Fruit fly (Drosophila melanogaster) whole organism, embryonic: ENCODE measurements around the gene CG13031.
A peak's percentile ranks its signal among the peaks of the same experiment; 100 is the strongest.

Source experiments
- B-H1 ChIP-seq: fragments of 200-800 bp; sonication (Bioruptor generic); IDR thresholded peaks from 3 replicates; pipeline ENCODE4 v1.3.6; 2022; ENCODE audit warnings: missing biosample characterization, missing genetic modification characterization
- Blimp-1 ChIP-seq: fragments of 200-800 bp; sonication (Bioruptor generic); optimal IDR thresholded peaks from 3 replicates; lab custom pipeline; 2018; ENCODE audit warnings: missing biosample characterization, missing genetic modification characterization, mild to moderate bottlenecking, moderate library complexity, missing genetic modification reagents
- C15 ChIP-seq: fragments of 200-800 bp; sonication (Bioruptor generic); IDR thresholded peaks from 3 replicates; pipeline ENCODE4 v1.3.6; 2022; ENCODE audit warnings: missing biosample characterization, missing genetic modification characterization
- CG10267 ChIP-seq: fragments of 200-800 bp; sonication (Bioruptor generic); optimal IDR thresholded peaks from 2 replicates; lab custom pipeline; 2018; ENCODE audit warnings: missing biosample characterization, mild to moderate bottlenecking, missing genetic modification characterization, moderate library complexity
- CG10959 ChIP-seq: fragments of 200-800 bp; sonication (Bioruptor generic); IDR thresholded peaks from 2 replicates; pipeline ENCODE4 v1.3.6; 2022; ENCODE audit warnings: missing biosample characterization, missing genetic modification characterization
- CG11093 ChIP-seq: fragments of 200-800 bp; sonication (Bioruptor generic); IDR thresholded peaks from 3 replicates; pipeline ENCODE4 v1.3.6; 2022; ENCODE audit warnings: missing biosample characterization, missing genetic modification characterization
- CG17186 ChIP-seq: fragments of 200-800 bp; sonication (Bioruptor generic); optimal IDR thresholded peaks from 3 replicates; lab custom pipeline; 2017; ENCODE audit warnings: missing biosample characterization, missing genetic modification reagents, missing genetic modification characterization
- CG17829 ChIP-seq: fragments of 200-800 bp; optimal IDR thresholded peaks from 2 replicates; lab custom pipeline; 2019; ENCODE audit warnings: missing biosample characterization, mild to moderate bottlenecking, missing genetic modification characterization, moderate library complexity
- CG18619 ChIP-seq: fragments of 200-800 bp; sonication (Bioruptor generic); optimal IDR thresholded peaks from 3 replicates; lab custom pipeline; 2017; ENCODE audit warnings: missing biosample characterization, mild to moderate bottlenecking, missing genetic modification characterization
- CG31224 ChIP-seq: fragments of 200-800 bp; sonication (Bioruptor generic); IDR thresholded peaks from 2 replicates; pipeline ENCODE4 v1.3.6; 2022; ENCODE audit warnings: missing biosample characterization, missing genetic modification characterization
- CG6654 ChIP-seq: fragments of 200-800 bp; sonication (Bioruptor generic); optimal IDR thresholded peaks from 2 replicates; lab custom pipeline; 2017; ENCODE audit warnings: missing biosample characterization, mild to moderate bottlenecking, missing genetic modification characterization
- CG7556 ChIP-seq: fragments of 200-800 bp; sonication (Bioruptor generic); optimal IDR thresholded peaks from 2 replicates; lab custom pipeline; 2017; ENCODE audit warnings: missing biosample characterization, mild to moderate bottlenecking, missing genetic modification characterization
- CG8089 ChIP-seq: fragments of 200-800 bp; sonication (Bioruptor generic); optimal IDR thresholded peaks from 3 replicates; lab custom pipeline; 2016; ENCODE audit warnings: missing biosample characterization, missing genetic modification characterization
- CG9215 ChIP-seq: fragments of 200-800 bp; sonication (Bioruptor generic); IDR thresholded peaks from 2 replicates; pipeline ENCODE4 v1.3.6; 2022; ENCODE audit warnings: missing biosample characterization, missing genetic modification characterization
- CG9437 ChIP-seq: fragments of 200-800 bp; sonication (Bioruptor generic); optimal IDR thresholded peaks from 2 replicates; lab custom pipeline; 2018; ENCODE audit warnings: missing biosample characterization, mild to moderate bottlenecking, missing genetic modification characterization
- CG9797 ChIP-seq: fragments of 200-800 bp; sonication (Bioruptor generic); optimal IDR thresholded peaks from 3 replicates; lab custom pipeline; 2018; ENCODE audit warnings: missing biosample characterization, mild to moderate bottlenecking, missing genetic modification characterization
- Dref ChIP-seq: fragments of 200-800 bp; sonication (Bioruptor generic); IDR thresholded peaks from 2 replicates; pipeline ENCODE4 v1.3.6; 2022; ENCODE audit warnings: missing biosample characterization, missing genetic modification characterization
- Ets65A ChIP-seq: fragments of 200-800 bp; sonication (Bioruptor generic); peaks from one replicate; lab custom pipeline; 2016; ENCODE audit warnings: missing biosample characterization, missing genetic modification characterization
- Gsc ChIP-seq: fragments of 200-800 bp; sonication (Bioruptor generic); IDR thresholded peaks from 2 replicates; pipeline ENCODE4 v1.3.6; 2022; ENCODE audit warnings: missing biosample characterization, missing genetic modification characterization
- HLH3B ChIP-seq: fragments of 200-800 bp; sonication (Bioruptor generic); IDR thresholded peaks from 2 replicates; pipeline ENCODE4 v1.3.6; 2022; ENCODE audit warnings: missing biosample characterization, missing genetic modification characterization
- Hand ChIP-seq: fragments of 200-800 bp; sonication (Bioruptor generic); optimal IDR thresholded peaks from 2 replicates; lab custom pipeline; 2017; ENCODE audit warnings: mild to moderate bottlenecking, missing biosample characterization, missing genetic modification reagents, missing genetic modification characterization
- Myb ChIP-seq: fragments of 200-800 bp; sonication (Bioruptor generic); optimal IDR thresholded peaks from 2 replicates; lab custom pipeline; 2016; ENCODE audit warnings: missing biosample characterization, missing genetic modification characterization
- Nf-YB ChIP-seq: fragments of 200-800 bp; sonication (Bioruptor generic); optimal IDR thresholded peaks from 3 replicates; lab custom pipeline; 2019; ENCODE audit warnings: missing biosample characterization, mild to moderate bottlenecking, missing genetic modification characterization, moderate library complexity
- Scr ChIP-seq: fragments of 200-800 bp; sonication (Bioruptor generic); IDR thresholded peaks from 2 replicates; pipeline ENCODE4 v1.3.6; 2022; ENCODE audit warnings: missing biosample characterization, missing genetic modification characterization; ENCODE audit not compliant: partially characterized antibody
- Xrp1 ChIP-seq: fragments of 200-800 bp; sonication (Bioruptor generic); IDR thresholded peaks from 2 replicates; pipeline ENCODE4 v1.3.6; 2022; ENCODE audit warnings: missing biosample characterization, missing genetic modification characterization
- ac ChIP-seq: fragments of 200-800 bp; sonication (Bioruptor generic); optimal IDR thresholded peaks from 3 replicates; lab custom pipeline; 2017; ENCODE audit warnings: missing biosample characterization, mild to moderate bottlenecking, missing genetic modification characterization
- al ChIP-seq: fragments of 200-800 bp; sonication (Bioruptor generic); IDR thresholded peaks from 2 replicates; pipeline ENCODE4 v1.3.6; 2022; ENCODE audit warnings: missing biosample characterization, missing genetic modification characterization
- amos ChIP-seq: fragments of 200-800 bp; sonication (Bioruptor generic); IDR thresholded peaks from 2 replicates; pipeline ENCODE4 v1.3.6; 2022; ENCODE audit warnings: missing biosample characterization, missing genetic modification characterization; ENCODE audit not compliant: partially characterized antibody
- aop ChIP-seq: fragments of 200-800 bp; sonication (Bioruptor generic); IDR thresholded peaks from 2 replicates; pipeline ENCODE4 v1.3.6; 2022; ENCODE audit warnings: missing biosample characterization, missing genetic modification characterization
- bowl ChIP-seq: fragments of 200-800 bp; sonication (Bioruptor generic); IDR thresholded peaks from 2 replicates; pipeline ENCODE4 v1.3.6; 2022; ENCODE audit warnings: missing biosample characterization, missing genetic modification characterization
- br ChIP-seq: fragments of >200 bp; optimal IDR thresholded peaks from 2 replicates; lab custom pipeline; 2017
- crp ChIP-seq, 2 experiments: fragments of 200-800 bp; sonication (Bioruptor generic); optimal IDR thresholded peaks; 2 replicates in 1 of 2; 3 replicates in 1 of 2; lab custom pipeline; 2017; ENCODE audit warnings: missing biosample characterization in 2 of 2, missing genetic modification characterization in 2 of 2, mild to moderate bottlenecking in 1 of 2, moderate library complexity in 1 of 2
- hbn ChIP-seq: fragments of 200-800 bp; sonication (Bioruptor generic); IDR thresholded peaks from 2 replicates; pipeline ENCODE4 v1.3.6; 2022; ENCODE audit warnings: missing biosample characterization, missing genetic modification characterization; ENCODE audit not compliant: partially characterized antibody
- her ChIP-seq: fragments of 200-800 bp; sonication (Bioruptor generic); optimal IDR thresholded peaks from 2 replicates; lab custom pipeline; 2016; ENCODE audit warnings: missing biosample characterization, missing genetic modification characterization
- inv ChIP-seq: fragments of 200-800 bp; sonication (Bioruptor generic); IDR thresholded peaks from 2 replicates; pipeline ENCODE4 v1.3.6; 2022; ENCODE audit warnings: missing biosample characterization, missing genetic modification characterization; ENCODE audit not compliant: partially characterized antibody
- lab ChIP-seq: fragments of 200-800 bp; sonication (Bioruptor generic); optimal IDR thresholded peaks from 3 replicates; lab custom pipeline; 2017; ENCODE audit warnings: missing biosample characterization, missing genetic modification characterization, mild to moderate bottlenecking, moderate library complexity, missing genetic modification reagents
- ro ChIP-seq: fragments of 200-800 bp; sonication (Bioruptor generic); IDR thresholded peaks from 2 replicates; pipeline ENCODE4 v1.3.6; 2022; ENCODE audit warnings: missing biosample characterization, missing genetic modification characterization
- row ChIP-seq: fragments of 200-800 bp; sonication (Bioruptor generic); IDR thresholded peaks from 3 replicates; pipeline ENCODE4 v1.3.6; 2022; ENCODE audit warnings: missing biosample characterization, missing genetic modification characterization
- run ChIP-seq: fragments of 200-800 bp; sonication (Bioruptor generic); optimal IDR thresholded peaks from 3 replicates; lab custom pipeline; 2018; ENCODE audit warnings: missing biosample characterization, mild to moderate bottlenecking, missing genetic modification characterization
- so ChIP-seq: fragments of 200-800 bp; sonication (Bioruptor generic); IDR thresholded peaks from 3 replicates; pipeline ENCODE4 v1.3.6; 2022; ENCODE audit warnings: missing biosample characterization, missing genetic modification characterization
- ssp ChIP-seq: fragments of 200-800 bp; sonication (Bioruptor generic); IDR thresholded peaks from 2 replicates; pipeline ENCODE4 v1.3.6; 2022; ENCODE audit warnings: missing biosample characterization, missing genetic modification characterization
- wek ChIP-seq: fragments of 200-800 bp; sonication (Bioruptor generic); optimal IDR thresholded peaks from 3 replicates; lab custom pipeline; 2018; ENCODE audit warnings: missing biosample characterization, mild to moderate bottlenecking, missing genetic modification characterization, moderate library complexity
- z ChIP-seq: fragments of 200-800 bp; sonication (Bioruptor generic); IDR thresholded peaks from 3 replicates; pipeline ENCODE4 v1.3.6; 2022; ENCODE audit warnings: missing biosample characterization, missing genetic modification characterization

CG13031 gene

dm6 chr3L:16710258-16711020, 14.2 kb upstream of the CG13031 start (continued):
- TF ChIP-seq CG9437 (GFP tag; lab: Kevin White, UChicago) (no peak), CG10959 (GFP tag; lab: Robert Waterston, UW) (no peak), CG6654 (GFP tag; lab: Kevin White, UChicago) (no peak), Dref (no peak), ro (no peak), CG18619 (GFP tag; lab: Kevin White, UChicago) (no peak), Gsc (GFP tag; lab: Robert Waterston, UW) (no peak), br (no peak), so (GFP tag; lab: Robert Waterston, UW) (0 out of 3 replicates have a peak, but pooled peaks have one; percentile 39), Blimp-1 (peak; percentile 48), CG9797 (GFP tag; lab: Kevin White, UChicago) (no peak), CG11093 (no peak), ac (GFP tag; lab: Kevin White, UChicago) (no peak), Nf-YB (no peak), B-H1 (GFP tag; lab: Robert Waterston, UW) (no peak; the same call in 2 of the 3 replicates), CG8089 (GFP tag; lab: Kevin White, UChicago) (no peak), CG9215 (peak; percentile 48; the same call in 1 of the 2 replicates), her (GFP tag; lab: Kevin White, UChicago) (no peak), hbn (GFP tag; lab: Robert Waterston, UW) (no peak), bowl (GFP tag; lab: Robert Waterston, UW) (no peak), inv (GFP tag; lab: Robert Waterston, UW) (no peak), aop (GFP tag; lab: Robert Waterston, UW) (no peak), Ets65A (GFP tag; lab: Kevin White, UChicago) (peak; percentile 37), Xrp1 (GFP tag; lab: Robert Waterston, UW) (peak; percentile 70), Hand (GFP tag; lab: Kevin White, UChicago) (no peak), ssp (GFP tag; lab: Robert Waterston, UW) (no peak), CG31224 (GFP tag; lab: Robert Waterston, UW) (0 out of 2 replicates have a peak, but pooled peaks have one; percentile 8), wek (no peak), CG7556 (GFP tag; lab: Kevin White, UChicago) (peak; percentile 54), Scr (GFP tag; lab: Robert Waterston, UW) (no peak), z (GFP tag; lab: Robert Waterston, UW) (no peak), amos (GFP tag; lab: Robert Waterston, UW) (no peak), HLH3B (GFP tag; lab: Robert Waterston, UW) (peak; percentile 35; the same call in 1 of the 2 replicates), crp (GFP tag; optimal IDR thresholded peaks at IDR 0.05; lab: Kevin White, UChicago) (no peak), row (GFP tag; lab: Robert Waterston, UW) (peak; percentile 61; the same call in 2 of the 3 replicates), CG17829 (peak; percentile 38), Myb (GFP tag; lab: Kevin White, UChicago) (no peak), CG10267 (tag; lab: Kevin White, UChicago) (peak; percentile 67), run (tag; lab: Kevin White, UChicago) (no peak), lab (GFP tag; lab: Kevin White, UChicago) (peak; percentile 68), CG17186 (GFP tag; lab: Kevin White, UChicago) (no peak), C15 (GFP tag; lab: Robert Waterston, UW) (no peak), al (0 out of 2 replicates have a peak, but pooled peaks have one; percentile 41)
